Worm (Caenorhabditis elegans): ENCODE results near the gene F21A3.4.

F21A3.4 gene

ce11 chrV:15566511-15567178 is 30.2 kb downstream of the F21A3.4 start:
- TF ChIP-seq blmp-1 (tag; optimal IDR thresholded peaks at IDR 0.05): peak; percentile 62
- peak; percentile 96 for TF ChIP-seq nhr-20 (tag; optimal IDR thresholded peaks at IDR 0.05)
- peak; percentile 53 for TF ChIP-seq sup-37 (GFP tag; optimal IDR thresholded peaks at IDR 0.05)
- no peak for TF ChIP-seq nhr-76 (tag; optimal IDR thresholded peaks at IDR 0.05)
- peak; percentile 39 for TF ChIP-seq fkh-8 (tag; optimal IDR thresholded peaks at IDR 0.05)
- peak; percentile 86 for TF ChIP-seq elt-2 (tag; optimal IDR thresholded peaks at IDR 0.05)
- TF ChIP-seq hlh-4 (tag; optimal IDR thresholded peaks at IDR 0.05): no peak
- peak; percentile 89 for TF ChIP-seq nhr-85 (tag)
- TF ChIP-seq mef-2 (tag; optimal IDR thresholded peaks at IDR 0.05): peak; percentile 64
- no peak for TF ChIP-seq ces-1 (GFP tag; optimal IDR thresholded peaks at IDR 0.05)
- no peak for TF ChIP-seq isw-1 (GFP tag; IDR thresholded peaks at IDR 0.05)
- TF ChIP-seq fkh-10 (GFP tag; optimal IDR thresholded peaks at IDR 0.05): no peak
- no peak for TF ChIP-seq egl-27 (tag; optimal IDR thresholded peaks at IDR 0.05)
- TF ChIP-seq unc-30 (tag; optimal IDR thresholded peaks at IDR 0.05): no peak
- no peak for TF ChIP-seq alr-1 (tag; optimal IDR thresholded peaks at IDR 0.05; ENCODE audit: borderline replicate concordance)
- TF ChIP-seq nhr-77 (tag; optimal IDR thresholded peaks at IDR 0.05): peak; percentile 17
- peak; percentile 53 for TF ChIP-seq skn-1 (tag; optimal IDR thresholded peaks at IDR 0.05)
- TF ChIP-seq ztf-4 (tag; optimal IDR thresholded peaks at IDR 0.05): peak; percentile 73
- peak; percentile 93 for TF ChIP-seq lin-14 (GFP tag; optimal IDR thresholded peaks at IDR 0.05)
- no peak for TF ChIP-seq lin-15B (tag; optimal IDR thresholded peaks at IDR 0.05)
- no peak for TF ChIP-seq fkh-4 (tag; optimal IDR thresholded peaks at IDR 0.05; ENCODE audit: borderline replicate concordance)
- peak; percentile 70 for TF ChIP-seq lin-39 (tag; optimal IDR thresholded peaks at IDR 0.05)
- TF ChIP-seq rnt-1 (tag; optimal IDR thresholded peaks at IDR 0.05): peak; percentile 84
- no peak for TF ChIP-seq ceh-90 (tag; optimal IDR thresholded peaks at IDR 0.05)
- TF ChIP-seq aha-1 (tag; optimal IDR thresholded peaks at IDR 0.05): peak; percentile 0
- TF ChIP-seq aly-2 (tag; optimal IDR thresholded peaks at IDR 0.05): no peak
- TF ChIP-seq snu-23 (GFP tag; optimal IDR thresholded peaks at IDR 0.05): peak; percentile 92
- no peak for TF ChIP-seq ceh-8 (GFP tag; optimal IDR thresholded peaks at IDR 0.05)
- TF ChIP-seq ceh-63 (GFP tag; optimal IDR thresholded peaks at IDR 0.05): no peak
- TF ChIP-seq nhr-237 (tag; optimal IDR thresholded peaks at IDR 0.05): no peak
- TF ChIP-seq unc-86 (tag; optimal IDR thresholded peaks at IDR 0.05): no peak
- no peak for TF ChIP-seq tlp-1 (tag; optimal IDR thresholded peaks at IDR 0.05)
- peak; percentile 54 for TF ChIP-seq xbp-1 (tag; optimal IDR thresholded peaks at IDR 0.05)
- no peak for TF ChIP-seq unc-62 (GFP tag; optimal IDR thresholded peaks at IDR 0.05)
- no peak for TF ChIP-seq Y116A8C.19 (tag; optimal IDR thresholded peaks at IDR 0.05; ENCODE audit: borderline replicate concordance)
- no peak for TF ChIP-seq zag-1 (tag; optimal IDR thresholded peaks at IDR 0.05)
- TF ChIP-seq F16B12.6 (tag; optimal IDR thresholded peaks at IDR 0.05): no peak
- peak; percentile 76 to 87 for TF ChIP-seq lsy-2 (tag; optimal IDR thresholded peaks at IDR 0.05)
- peak; percentile 52 for TF ChIP-seq irx-1 (tag; optimal IDR thresholded peaks at IDR 0.05)
- peak; percentile 89 for TF ChIP-seq tbx-2 (tag; optimal IDR thresholded peaks at IDR 0.05)
- TF ChIP-seq ceh-88 (GFP tag; IDR thresholded peaks at IDR 0.05): peak; percentile 53; the same call in 1 of the 2 replicates
- TF ChIP-seq pqm-1 (tag; optimal IDR thresholded peaks at IDR 0.05): peak; percentile 66
- no peak for TF ChIP-seq pag-3 (tag; optimal IDR thresholded peaks at IDR 0.05; ENCODE audit: borderline replicate concordance, insufficient read depth)
- no peak for TF ChIP-seq vab-15 (tag; optimal IDR thresholded peaks at IDR 0.05)
- TF ChIP-seq C04F5.9 (tag; optimal IDR thresholded peaks at IDR 0.05): peak; percentile 43
- peak; percentile 50 to 72 (median 66) for TF ChIP-seq dpl-1 (GFP tag; optimal IDR thresholded peaks at IDR 0.05)
- peak in 1 of 2 experiments; percentile 99 for TF ChIP-seq mdl-1 (tag; optimal IDR thresholded peaks at IDR 0.05)
- TF ChIP-seq ets-5 (GFP tag; IDR thresholded peaks at IDR 0.05): no peak
- peak; percentile 71 for TF ChIP-seq jun-1 (tag; optimal IDR thresholded peaks at IDR 0.05)
- peak; percentile 97 for TF ChIP-seq nhr-71 (tag; optimal IDR thresholded peaks at IDR 0.05)
- peak; percentile 93 for TF ChIP-seq C16A3.4 (tag; optimal IDR thresholded peaks at IDR 0.05)
- TF ChIP-seq lin-13 (GFP tag; optimal IDR thresholded peaks at IDR 0.05): peak; percentile 74
- TF ChIP-seq sox-4 (tag; optimal IDR thresholded peaks at IDR 0.05): peak; percentile 67
